Worm (Caenorhabditis elegans) whole organism, dauer: ENCODE results near the gene fbxa-153.

ENCODE experiments used
- unc-62 ChIP-seq: sonication (generic microtip); optimal IDR thresholded peaks from 2 replicates; lab custom pipeline; 2017; ENCODE audit warnings: missing biosample characterization, missing genetic modification reagents, missing genetic modification characterization

Gene fbxa-153

DNA sequence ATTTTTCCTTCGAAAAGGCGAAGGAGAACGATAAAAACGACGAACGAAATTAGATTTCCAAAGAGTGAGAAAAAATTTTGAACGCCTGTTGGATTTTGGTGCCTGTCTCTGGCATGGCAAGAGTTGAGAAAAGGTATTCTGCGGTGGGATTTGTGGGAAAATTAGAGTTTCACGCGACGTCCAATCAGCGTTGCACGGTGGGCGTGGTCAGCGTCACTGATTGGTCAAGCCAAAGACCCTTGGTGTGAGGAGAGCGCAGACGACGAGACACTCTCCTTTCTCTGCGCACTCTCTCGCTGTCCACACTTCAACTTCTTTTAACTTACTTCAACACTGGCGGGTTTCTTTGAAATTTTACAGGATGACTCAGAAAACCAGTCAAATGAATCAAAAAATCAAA lies 47.6 kb downstream of the fbxa-153 start:
- no peak for TF ChIP-seq unc-62 (GFP tag; lab: Kevin White, UChicago)

DNA sequence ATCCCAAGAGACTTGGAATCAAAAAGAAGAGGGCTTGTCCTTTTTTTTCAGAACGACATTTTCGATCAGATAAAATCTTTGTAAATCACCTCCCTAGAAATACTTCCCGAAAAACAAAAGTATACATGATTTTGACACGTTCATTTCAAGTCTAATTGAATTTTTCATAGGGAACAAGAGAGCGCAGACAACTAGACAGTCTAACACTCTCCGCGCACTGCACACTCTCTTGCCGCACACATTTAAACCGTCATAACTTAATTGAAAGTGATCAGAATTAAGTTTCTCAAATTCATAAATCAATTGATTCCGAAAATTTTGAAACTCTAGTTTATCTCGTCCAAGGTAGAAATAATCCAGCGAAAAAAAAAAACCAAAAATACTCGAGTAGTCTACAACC lies 50.5 kb downstream of the fbxa-153 start:
- no peak for TF ChIP-seq unc-62 (GFP tag; lab: Kevin White, UChicago)

DNA sequence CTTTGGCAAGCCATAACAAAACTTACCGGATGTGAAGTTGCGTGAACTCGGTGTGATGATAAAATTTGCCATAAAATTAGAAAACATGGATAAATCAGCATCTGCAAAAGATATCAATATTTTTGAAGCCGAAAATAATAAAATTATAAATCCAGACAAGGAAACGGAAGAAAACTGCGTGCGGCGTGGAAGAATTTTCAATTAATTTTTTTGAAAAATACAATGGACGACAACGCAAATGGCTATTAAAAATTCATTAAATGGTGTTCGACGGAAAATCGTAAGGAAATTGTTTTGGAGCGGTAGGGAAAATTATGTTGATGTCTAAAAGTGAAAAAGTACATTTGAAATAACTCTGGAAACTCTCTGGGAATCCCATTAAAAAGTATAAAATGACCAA lies 51.1 kb downstream of the fbxa-153 start, which contains the start of gene acr-18:
acr-18 (minus strand) TSS at position 101 of the 400 bp plus-strand sequence.
- TF ChIP-seq unc-62 (GFP tag; lab: Kevin White, UChicago) = no peak
